Fruit fly (Drosophila melanogaster): ENCODE data around the gene DCX-EMAP.

DNA sequence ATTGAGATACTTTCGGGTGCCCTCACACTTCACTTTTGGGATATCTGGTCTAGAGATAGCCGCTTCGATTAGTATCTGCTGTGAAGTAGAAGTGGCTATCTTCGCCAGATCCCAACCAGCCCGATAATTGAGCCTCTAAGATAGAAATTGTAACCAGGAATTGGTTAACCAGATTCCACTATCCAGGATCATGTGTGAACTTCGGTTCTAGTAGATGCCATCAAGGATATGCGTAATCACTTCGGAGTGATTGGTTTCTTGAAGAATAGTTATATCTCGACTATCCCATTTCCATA is 53.4 kb downstream of the DCX-EMAP start:
- TF ChIP-seq Hey (tag; optimal IDR thresholded peaks at IDR 0.05), result no peak
- no peak for TF ChIP-seq CG6689 (GFP tag; IDR thresholded peaks at IDR 0.05)
- no peak for TF ChIP-seq Lpt (GFP tag; optimal IDR thresholded peaks at IDR 0.05)
- no peak for TF ChIP-seq Doc2 (GFP tag; IDR thresholded peaks at IDR 0.05)
- no peak for TF ChIP-seq Poxn (GFP tag; IDR thresholded peaks at IDR 0.05)
- no peak for TF ChIP-seq dan (GFP tag; IDR thresholded peaks at IDR 0.05)
- TF ChIP-seq Dfd (GFP tag; optimal IDR thresholded peaks at IDR 0.05), result no peak
- TF ChIP-seq bcd (GFP tag; optimal IDR thresholded peaks at IDR 0.05), result no peak
- no peak for TF ChIP-seq Pdp1 (GFP tag; optimal IDR thresholded peaks at IDR 0.05)
- TF ChIP-seq prd (optimal IDR thresholded peaks at IDR 0.05), result no peak
- TF ChIP-seq prd (GFP tag; IDR thresholded peaks at IDR 0.05), result no peak
- TF ChIP-seq trem (tag; optimal IDR thresholded peaks at IDR 0.05), result no peak
- TF ChIP-seq CG9932 (GFP tag; IDR thresholded peaks at IDR 0.05), result no peak
- no peak for TF ChIP-seq tll (GFP tag; optimal IDR thresholded peaks at IDR 0.05)
